Worm (Caenorhabditis elegans) whole organism, L4/young adult: Measurements from ENCODE around the gene K08D8.4.

ENCODE experiments used
- dao-5 ChIP-seq: sonication (generic microtip); optimal IDR thresholded peaks from 2 replicates; lab custom pipeline; 2016; ENCODE audit warnings: missing genotype, missing genetic modification characterization, moderate library complexity, missing compliant biosample characterization
- him-1 ChIP-seq: sonication (generic microtip); optimal IDR thresholded peaks from 2 replicates; lab custom pipeline; 2016; ENCODE audit warnings: missing genotype, missing genetic modification reagents, missing genetic modification characterization, missing compliant biosample characterization

- no peak for TF ChIP-seq him-1
- TF ChIP-seq dao-5: no peak
Measured at ce11 chrIV:12924332-12924731, 14.5 kb upstream of the K08D8.4 start, which contains the start of gene srlf-4.
